Fruit fly (Drosophila melanogaster): ENCODE measurements around the gene Srg3.

Gene Srg3

DNA sequence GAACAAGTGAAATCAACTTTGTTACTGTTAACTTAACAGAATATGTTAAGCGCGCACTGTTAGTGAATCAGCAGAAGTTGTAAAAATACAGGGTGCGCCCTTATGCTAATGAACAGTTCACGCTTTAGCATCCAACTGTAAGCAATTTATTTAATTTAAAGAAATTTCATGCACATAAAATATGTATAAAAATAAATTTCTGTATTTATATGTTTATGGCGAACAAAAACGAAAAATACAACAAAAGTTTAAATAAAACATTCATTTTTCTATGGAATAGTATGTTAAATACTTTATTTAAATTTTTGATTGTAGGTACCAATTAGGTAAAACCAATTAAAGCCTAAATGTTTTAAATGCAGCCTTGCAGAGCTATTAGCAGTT lies 18.5 kb upstream of the Srg3 start:
- TF ChIP-seq OdsH (GFP tag; optimal IDR thresholded peaks at IDR 0.05) = peak; percentile 35
- TF ChIP-seq vri (GFP tag; optimal IDR thresholded peaks at IDR 0.05) = no peak
- peak; percentile 40 for TF ChIP-seq Met (GFP tag; optimal IDR thresholded peaks at IDR 0.05)
- TF ChIP-seq CG6163 (GFP tag; IDR thresholded peaks at IDR 0.05) = peak; percentile 11; the same call in 1 of the 3 replicates
- peak; percentile 27 for TF ChIP-seq CG34406 (GFP tag; optimal IDR thresholded peaks at IDR 0.05)
- no peak for TF ChIP-seq CG31627 (GFP tag; optimal IDR thresholded peaks at IDR 0.05)
- TF ChIP-seq CG8319 (GFP tag; optimal IDR thresholded peaks at IDR 0.05) = no peak
- peak; percentile 13 for TF ChIP-seq CG6792 (GFP tag; optimal IDR thresholded peaks at IDR 0.05)
- TF ChIP-seq Eip93F (GFP tag; optimal IDR thresholded peaks at IDR 0.05) = no peak
- TF ChIP-seq CG1621 (tag; optimal IDR thresholded peaks at IDR 0.05) = no peak
- peak; percentile 7 for TF ChIP-seq Sox14 (GFP tag; optimal IDR thresholded peaks at IDR 0.05)
- peak; percentile 64 for TF ChIP-seq Hr4 (GFP tag; optimal IDR thresholded peaks at IDR 0.05)
- TF ChIP-seq fd85E (GFP tag; optimal IDR thresholded peaks at IDR 0.05) = no peak
- peak; percentile 40 for TF ChIP-seq Smox (GFP tag; optimal IDR thresholded peaks at IDR 0.05)
- no peak for TF ChIP-seq Blimp-1 (GFP tag; optimal IDR thresholded peaks at IDR 0.05)
- peak; percentile 27 for TF ChIP-seq Eip75B (GFP tag; optimal IDR thresholded peaks at IDR 0.05)
- peak; percentile 22 for TF ChIP-seq Ets96B (tag; optimal IDR thresholded peaks at IDR 0.05)
- TF ChIP-seq CG8632 (GFP tag; optimal IDR thresholded peaks at IDR 0.05) = peak; percentile 4
- no peak for TF ChIP-seq lz (GFP tag; optimal IDR thresholded peaks at IDR 0.05)
- peak; percentile 2 for TF ChIP-seq CG3032 (tag; optimal IDR thresholded peaks at IDR 0.05)
- no peak for TF ChIP-seq Lpt (GFP tag; optimal IDR thresholded peaks at IDR 0.05)
- TF ChIP-seq CG6276 (GFP tag; optimal IDR thresholded peaks at IDR 0.05) = peak; percentile 24
- TF ChIP-seq net (GFP tag; optimal IDR thresholded peaks at IDR 0.05) = peak; percentile 12
- TF ChIP-seq esn (GFP tag; optimal IDR thresholded peaks at IDR 0.05) = peak; percentile 47
- no peak for TF ChIP-seq spab (GFP tag; optimal IDR thresholded peaks at IDR 0.05)
- TF ChIP-seq Hr39 (GFP tag; optimal IDR thresholded peaks at IDR 0.05) = no peak
- TF ChIP-seq CG8119 (GFP tag; IDR thresholded peaks at IDR 0.05) = peak; percentile 44; the same call in 2 of the 3 replicates
- no peak for TF ChIP-seq CG6808 (GFP tag; optimal IDR thresholded peaks at IDR 0.05)
- no peak for TF ChIP-seq CG10669 (GFP tag; optimal IDR thresholded peaks at IDR 0.05)
- no peak for TF ChIP-seq CG4318 (GFP tag; optimal IDR thresholded peaks at IDR 0.05)
- TF ChIP-seq achi (GFP tag; optimal IDR thresholded peaks at IDR 0.05) = no peak
- TF ChIP-seq Eip78C (GFP tag) = peak; percentile 84
- peak; percentile 11 for TF ChIP-seq acj6 (GFP tag; optimal IDR thresholded peaks at IDR 0.05)
- peak; percentile 6 for TF ChIP-seq dsx (GFP tag; optimal IDR thresholded peaks at IDR 0.05; ENCODE audit: poor library complexity, severe bottlenecking)
- peak; percentile 10 for TF ChIP-seq pdm3 (GFP tag; optimal IDR thresholded peaks at IDR 0.05)
- no peak for TF ChIP-seq fkh (GFP tag; optimal IDR thresholded peaks at IDR 0.05)
- TF ChIP-seq CG11902 (GFP tag; optimal IDR thresholded peaks at IDR 0.05) = no peak
- no peak for TF ChIP-seq salr (GFP tag; optimal IDR thresholded peaks at IDR 0.05)
- TF ChIP-seq Sox102F (GFP tag; optimal IDR thresholded peaks at IDR 0.05) = peak; percentile 31
- peak; percentile 58; the same call in 1 of the 2 replicates for TF ChIP-seq CG15336 (GFP tag; IDR thresholded peaks at IDR 0.05)
- peak; percentile 75 for TF ChIP-seq svp (GFP tag)
- TF ChIP-seq CG32006 (GFP tag; optimal IDR thresholded peaks at IDR 0.05) = peak; percentile 28
- TF ChIP-seq CG7368 (GFP tag; optimal IDR thresholded peaks at IDR 0.05) = no peak
- no peak for TF ChIP-seq cyc (GFP tag; optimal IDR thresholded peaks at IDR 0.05)
- TF ChIP-seq topi (GFP tag; optimal IDR thresholded peaks at IDR 0.05) = no peak
- no peak for TF ChIP-seq CG11294 (GFP tag; IDR thresholded peaks at IDR 0.05)
- no peak for TF ChIP-seq Sox15 (GFP tag; optimal IDR thresholded peaks at IDR 0.05)
- peak; percentile 28 for TF ChIP-seq CG3919 (GFP tag; optimal IDR thresholded peaks at IDR 0.05)
- TF ChIP-seq Hr38 (GFP tag; optimal IDR thresholded peaks at IDR 0.05) = no peak

Data from whole organism, prepupa.